Worm (Caenorhabditis elegans) whole organism, L3 larva: ENCODE measurements around the gene F40F11.3.

Experiments
- R02D3.7 ChIP-seq: fragments of 150-350 bp; optimal IDR thresholded peaks from 2 replicates; lab custom pipeline; 2014; ENCODE audit warnings: missing biosample characterization, missing genetic modification characterization
- ZK546.5 ChIP-seq: sonication (generic microtip); optimal IDR thresholded peaks from 2 replicates; lab custom pipeline; 2017; ENCODE audit warnings: missing biosample characterization, missing genetic modification characterization
- aly-2 ChIP-seq: fragments of 150-350 bp; optimal IDR thresholded peaks from 2 replicates; lab custom pipeline; 2014; ENCODE audit warnings: missing biosample characterization, missing genetic modification characterization
- ceh-16 ChIP-seq: sonication (generic microtip); optimal IDR thresholded peaks from 2 replicates; lab custom pipeline; 2017; ENCODE audit warnings: missing biosample characterization, missing genetic modification characterization
- ceh-82 ChIP-seq: fragments of 150-350 bp; optimal IDR thresholded peaks from 2 replicates; lab custom pipeline; 2014; ENCODE audit warnings: missing biosample characterization, missing genetic modification characterization
- ceh-9 ChIP-seq: sonication (generic microtip); optimal IDR thresholded peaks from 2 replicates; lab custom pipeline; 2018; ENCODE audit warnings: missing biosample characterization, missing genetic modification characterization
- daf-12 ChIP-seq: fragments of 150-350 bp; optimal IDR thresholded peaks from 2 replicates; lab custom pipeline; 2014; ENCODE audit warnings: missing biosample characterization, missing genetic modification reagents, missing genetic modification characterization
- egl-5 ChIP-seq: fragments of 150-350 bp; optimal IDR thresholded peaks from 2 replicates; lab custom pipeline; 2017; ENCODE audit warnings: missing biosample characterization, missing genetic modification reagents, missing genetic modification characterization, inconsistent platforms
- elt-2 ChIP-seq: sonication (generic microtip); optimal IDR thresholded peaks from 2 replicates; lab custom pipeline; 2016; ENCODE audit warnings: missing genetic modification reagents, mild to moderate bottlenecking, missing genetic modification characterization, missing compliant biosample characterization
- eor-1 ChIP-seq, 2 experiments: fragments of 150-350 bp; optimal IDR thresholded peaks; 2 replicates each; lab custom pipeline; 2014 to 2018; ENCODE audit warnings: missing biosample characterization in 2 of 2, missing genetic modification characterization in 2 of 2
- fkh-10 ChIP-seq: sonication (generic microtip); optimal IDR thresholded peaks from 2 replicates; lab custom pipeline; 2017; ENCODE audit warnings: missing biosample characterization, missing genetic modification reagents, missing genetic modification characterization
- fkh-2 ChIP-seq: fragments of 150-350 bp; optimal IDR thresholded peaks from 2 replicates; lab custom pipeline; 2014; ENCODE audit warnings: missing biosample characterization, missing genetic modification reagents, missing genetic modification characterization
- hmg-11 ChIP-seq: sonication (generic microtip); optimal IDR thresholded peaks from 2 replicates; lab custom pipeline; 2016; ENCODE audit warnings: missing genetic modification characterization, missing compliant biosample characterization
- jun-1 ChIP-seq: fragments of 150-350 bp; optimal IDR thresholded peaks from 2 replicates; lab custom pipeline; 2014; ENCODE audit warnings: missing biosample characterization, missing genetic modification reagents, missing genetic modification characterization
- lin-15B ChIP-seq: fragments of 150-350 bp; optimal IDR thresholded peaks from 2 replicates; lab custom pipeline; 2014; ENCODE audit warnings: missing biosample characterization, missing genetic modification characterization
- lin-39 ChIP-seq: fragments of 150-350 bp; optimal IDR thresholded peaks from 2 replicates; lab custom pipeline; 2018; ENCODE audit warnings: missing biosample characterization, missing genetic modification reagents, missing genetic modification characterization
- lsy-12 ChIP-seq: sonication (generic microtip); optimal IDR thresholded peaks from 2 replicates; lab custom pipeline; 2016; ENCODE audit warnings: mild to moderate bottlenecking, missing genetic modification characterization, missing compliant biosample characterization
- mdl-1 ChIP-seq: fragments of 150-350 bp; optimal IDR thresholded peaks from 2 replicates; lab custom pipeline; 2014; ENCODE audit warnings: missing biosample characterization, missing genetic modification characterization
- mml-1 ChIP-seq: fragments of 150-350 bp; sonication (generic microtip); optimal IDR thresholded peaks from 3 replicates; lab custom pipeline; 2014; ENCODE audit warnings: missing biosample characterization, missing genetic modification characterization
- nfya-1 ChIP-seq: sonication (generic microtip); optimal IDR thresholded peaks from 2 replicates; lab custom pipeline; 2017; ENCODE audit warnings: missing genetic modification characterization, mild to moderate bottlenecking, missing compliant biosample characterization, antibody characterized with exemption, moderate library complexity; ENCODE audit not compliant: insufficient read depth
- nhr-11 ChIP-seq: fragments of 150-350 bp; optimal IDR thresholded peaks from 2 replicates; lab custom pipeline; 2014; ENCODE audit warnings: missing biosample characterization, missing genetic modification characterization
- nhr-23 ChIP-seq: fragments of 150-350 bp; optimal IDR thresholded peaks from 2 replicates; lab custom pipeline; 2014; ENCODE audit warnings: missing biosample characterization, missing genetic modification reagents, missing genetic modification characterization
- nhr-237 ChIP-seq: fragments of 150-350 bp; optimal IDR thresholded peaks from 2 replicates; lab custom pipeline; 2014; ENCODE audit warnings: missing biosample characterization, missing genetic modification characterization
- nhr-25 ChIP-seq: sonication (generic microtip); optimal IDR thresholded peaks from 2 replicates; lab custom pipeline; 2017; ENCODE audit warnings: missing biosample characterization, missing genetic modification characterization
- nhr-28 ChIP-seq: fragments of 150-350 bp; optimal IDR thresholded peaks from 2 replicates; lab custom pipeline; 2014; ENCODE audit warnings: missing biosample characterization, missing genetic modification characterization
- nhr-43 ChIP-seq: sonication (generic microtip); optimal IDR thresholded peaks from 2 replicates; lab custom pipeline; 2016; ENCODE audit warnings: mild to moderate bottlenecking, missing genetic modification characterization, missing compliant biosample characterization; ENCODE audit not compliant: poor library complexity, severe bottlenecking
- nhr-67 ChIP-seq: fragments of 150-350 bp; optimal IDR thresholded peaks from 2 replicates; lab custom pipeline; 2014; ENCODE audit warnings: missing biosample characterization, missing genetic modification characterization
- nhr-76 ChIP-seq: fragments of 150-350 bp; sonication (generic microtip); optimal IDR thresholded peaks from 5 replicates; lab custom pipeline; 2014; ENCODE audit warnings: missing biosample characterization, missing genetic modification characterization
- nhr-77 ChIP-seq: fragments of 150-350 bp; optimal IDR thresholded peaks from 2 replicates; lab custom pipeline; 2014; ENCODE audit warnings: missing biosample characterization, missing genetic modification characterization
- pha-4 ChIP-seq: fragments of 150-350 bp; optimal IDR thresholded peaks from 2 replicates; lab custom pipeline; 2014; ENCODE audit warnings: missing biosample characterization, missing genetic modification reagents, missing genetic modification characterization
- pqm-1 ChIP-seq: fragments of 150-350 bp; optimal IDR thresholded peaks from 2 replicates; lab custom pipeline; 2017; ENCODE audit warnings: missing biosample characterization, missing genetic modification characterization, inconsistent platforms
- skn-1 ChIP-seq: fragments of 150-350 bp; optimal IDR thresholded peaks from 2 replicates; lab custom pipeline; 2014; ENCODE audit warnings: missing biosample characterization, missing genetic modification characterization
- snpc-4 ChIP-seq: fragments of 150-350 bp; optimal IDR thresholded peaks from 2 replicates; lab custom pipeline; 2014; ENCODE audit warnings: missing biosample characterization, missing genetic modification characterization
- unc-62 ChIP-seq: fragments of 150-350 bp; sonication (generic microtip); optimal IDR thresholded peaks from 4 replicates; lab custom pipeline; 2014; ENCODE audit warnings: missing biosample characterization, missing genetic modification reagents, missing genetic modification characterization
- ztf-11 ChIP-seq: fragments of 150-350 bp; optimal IDR thresholded peaks from 2 replicates; lab custom pipeline; 2014; ENCODE audit warnings: missing biosample characterization, missing genetic modification characterization
- ztf-4 ChIP-seq: fragments of 150-350 bp; optimal IDR thresholded peaks from 2 replicates; lab custom pipeline; 2014; ENCODE audit warnings: missing biosample characterization, missing genetic modification characterization

Gene F40F11.3

ce11 chrIV:11640915-11641314 lies 47.1 kb upstream of the F40F11.3 start, which contains the start of gene ttr-50:
TSS of gene ttr-50 (minus strand) at chrIV:11641015.
- TF ChIP-seq nhr-67 (tag; lab: Kevin White, UChicago) (no peak), mdl-1 (tag; lab: Kevin White, UChicago) (no peak), ztf-4 (no peak), egl-5 (tag; lab: Kevin White, UChicago) (no peak), fkh-2 (tag; lab: Kevin White, UChicago) (no peak), pha-4 (tag; lab: Kevin White, UChicago) (no peak), pqm-1 (tag; lab: Kevin White, UChicago) (no peak), ceh-82 (no peak)

ce11 chrIV:11638016-11638415 lies 44.2 kb upstream of the F40F11.3 start, which contains the start of gene rbm-17:
TSS of gene rbm-17 (plus strand) at chrIV:11638316.
- TF ChIP-seq nhr-43 (no peak), daf-12 (no peak), elt-2 (tag; lab: Kevin White, UChicago) (no peak), nfya-1 (tag; lab: Kevin White, UChicago) (no peak), jun-1 (tag; lab: Kevin White, UChicago) (no peak), hmg-11 (tag; lab: Kevin White, UChicago) (no peak), ceh-16 (no peak), nhr-25 (tag; lab: Kevin White, UChicago) (no peak), lsy-12 (tag; lab: Kevin White, UChicago) (no peak), nhr-237 (tag; lab: Kevin White, UChicago) (no peak), ztf-4 (no peak)

- peak; percentile 7 for TF ChIP-seq elt-2 (tag; lab: Kevin White, UChicago)
- TF ChIP-seq nfya-1 (tag; lab: Kevin White, UChicago), result peak; percentile 8
- no peak for TF ChIP-seq aly-2 (tag; lab: Kevin White, UChicago)
- TF ChIP-seq hmg-11 (tag; lab: Kevin White, UChicago), result no peak
- TF ChIP-seq nhr-23 (tag; lab: Kevin White, UChicago), result peak; percentile 40
Observed at ce11 chrIV:11636409-11636723, 42.6 kb upstream of the F40F11.3 start, which contains the start of gene F58B3.6. TSS of gene F58B3.6 (plus strand) at chrIV:11636648.

- TF ChIP-seq mml-1 (tag; lab: Kevin White, UChicago) (no peak), hmg-11 (tag; lab: Kevin White, UChicago) (peak; percentile 10), lin-39 (no peak), nhr-77 (no peak), snpc-4 (tag; lab: Kevin White, UChicago) (peak; percentile 18), ztf-11 (tag; lab: Kevin White, UChicago) (no peak), nhr-76 (tag; lab: Kevin White, UChicago) (no peak), ZK546.5 (no peak), pha-4 (tag; lab: Kevin White, UChicago) (peak; percentile 76), mdl-1 (tag; lab: Kevin White, UChicago) (no peak), nhr-43 (peak; percentile 31), aly-2 (tag; lab: Kevin White, UChicago) (no peak), nhr-23 (tag; lab: Kevin White, UChicago) (peak; percentile 56), nhr-28 (tag; lab: Kevin White, UChicago) (no peak), jun-1 (tag; lab: Kevin White, UChicago) (no peak), nhr-25 (tag; lab: Kevin White, UChicago) (peak; percentile 61), R02D3.7 (tag; lab: Kevin White, UChicago) (no peak), ceh-82 (no peak), fkh-10 (GFP tag; lab: Kevin White, UChicago) (peak; percentile 25), lin-15B (tag; lab: Kevin White, UChicago) (peak; percentile 80), elt-2 (tag; lab: Kevin White, UChicago) (peak; percentile 32), ztf-4 (no peak), unc-62 (GFP tag; lab: Kevin White, UChicago) (no peak), lsy-12 (tag; lab: Kevin White, UChicago) (peak; percentile 22), ceh-9 (tag; lab: Kevin White, UChicago) (no peak), nhr-237 (tag; lab: Kevin White, UChicago) (no peak), skn-1 (tag; lab: Kevin White, UChicago) (peak; percentile 39), nfya-1 (tag; lab: Kevin White, UChicago) (peak; percentile 58), eor-1 (tag; optimal IDR thresholded peaks at IDR 0.05; lab: Kevin White, UChicago) (no peak), nhr-11 (tag; lab: Kevin White, UChicago) (peak; percentile 34), fkh-2 (tag; lab: Kevin White, UChicago) (no peak)
Observed at ce11 chrIV:11635437-11636408, 41.9 kb upstream of the F40F11.3 start, which contains the start of gene mars-1. TSS of gene mars-1 (minus strand) at chrIV:11635487.
